Worm (Caenorhabditis elegans): ENCODE data around the gene sor-1.

The sor-1 gene

DNA sequence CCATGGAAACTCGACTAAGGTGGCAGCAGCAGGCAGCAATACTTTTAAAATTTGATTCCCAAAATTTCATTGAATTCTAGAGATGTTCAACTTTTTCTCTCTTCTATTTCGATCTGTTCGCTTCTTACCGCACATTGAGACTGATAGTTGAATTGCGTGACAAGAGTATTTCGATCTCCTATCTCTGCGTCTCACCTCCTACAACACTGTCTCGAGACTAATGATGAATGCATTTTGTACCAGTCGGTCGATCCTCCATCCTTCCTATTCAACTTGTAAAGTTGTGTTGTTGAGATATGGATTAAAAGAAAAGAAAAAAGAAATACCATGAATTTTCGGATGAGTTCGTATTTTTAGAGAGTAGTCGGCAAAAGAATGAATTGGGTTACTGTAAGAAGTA, 33.2 kb downstream of the sor-1 start:
- TF ChIP-seq rnt-1 (tag; optimal IDR thresholded peaks at IDR 0.05) (no peak), elt-2 (tag; optimal IDR thresholded peaks at IDR 0.05) (no peak), pros-1 (tag; optimal IDR thresholded peaks at IDR 0.05) (no peak), ama-1 (optimal IDR thresholded peaks at IDR 0.05) (no peak), pag-3 (tag; optimal IDR thresholded peaks at IDR 0.05; ENCODE audit: borderline replicate concordance) (no peak), ceh-24 (tag; optimal IDR thresholded peaks at IDR 0.05) (no peak), ceh-45 (GFP tag; IDR thresholded peaks at IDR 0.05) (no peak), T23F11.4 (GFP tag; optimal IDR thresholded peaks at IDR 0.05) (no peak), eyg-1 (tag; optimal IDR thresholded peaks at IDR 0.05) (no peak), ztf-16 (tag; optimal IDR thresholded peaks at IDR 0.05) (no peak), hlh-6 (tag; optimal IDR thresholded peaks at IDR 0.05) (no peak), unc-55 (GFP tag; optimal IDR thresholded peaks at IDR 0.05) (no peak), ceh-22 (tag; optimal IDR thresholded peaks at IDR 0.05) (no peak), lin-11 (tag; optimal IDR thresholded peaks at IDR 0.05) (no peak), mec-3 (tag; optimal IDR thresholded peaks at IDR 0.05; ENCODE audit: borderline replicate concordance) (no peak), ref-2 (tag; optimal IDR thresholded peaks at IDR 0.05) (no peak), F13H6.1 (tag; optimal IDR thresholded peaks at IDR 0.05) (no peak)

DNA sequence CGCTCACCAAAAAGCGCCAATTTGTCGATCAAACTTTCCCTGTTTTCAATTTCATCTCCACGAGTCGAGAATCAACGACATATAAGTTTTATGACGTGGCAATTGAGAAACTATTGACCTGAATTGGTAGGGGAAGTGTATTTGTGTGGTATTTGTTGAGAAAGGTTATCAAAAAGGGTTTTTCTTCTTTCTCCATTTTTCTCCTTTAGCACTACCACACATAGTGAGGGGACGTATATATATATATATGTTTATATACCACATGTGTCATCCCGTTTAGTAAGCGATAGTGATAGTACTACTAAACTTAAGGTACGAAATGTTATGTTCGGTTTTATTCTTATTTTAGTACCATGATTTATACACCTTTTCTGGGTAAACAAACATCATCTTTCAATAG, 39.6 kb downstream of the sor-1 start:
- TF ChIP-seq pag-3 (tag; optimal IDR thresholded peaks at IDR 0.05; ENCODE audit: borderline replicate concordance) (no peak), madf-2 (tag; optimal IDR thresholded peaks at IDR 0.05) (no peak), fkh-6 (tag; optimal IDR thresholded peaks at IDR 0.05) (no peak), hlh-8 (tag; optimal IDR thresholded peaks at IDR 0.05) (no peak), C08G9.2 (tag; optimal IDR thresholded peaks at IDR 0.05) (no peak), ceh-19 (GFP tag; optimal IDR thresholded peaks at IDR 0.05) (no peak), npax-4 (tag; optimal IDR thresholded peaks at IDR 0.05) (no peak), gmeb-2 (tag; optimal IDR thresholded peaks at IDR 0.05) (no peak), sox-4 (tag; optimal IDR thresholded peaks at IDR 0.05) (no peak), K02D7.2 (tag; optimal IDR thresholded peaks at IDR 0.05) (no peak), eyg-1 (tag; optimal IDR thresholded peaks at IDR 0.05) (no peak), tbx-2 (tag; optimal IDR thresholded peaks at IDR 0.05) (no peak), Y22D7AL.16 (tag; optimal IDR thresholded peaks at IDR 0.05) (no peak), tbx-7 (tag; optimal IDR thresholded peaks at IDR 0.05) (no peak), F13H6.1 (tag; optimal IDR thresholded peaks at IDR 0.05) (no peak), unc-86 (tag; optimal IDR thresholded peaks at IDR 0.05) (no peak)

- TF ChIP-seq tbx-2 (tag; optimal IDR thresholded peaks at IDR 0.05): no peak
- TF ChIP-seq ceh-48 (tag; optimal IDR thresholded peaks at IDR 0.05): no peak
- TF ChIP-seq ama-1 (optimal IDR thresholded peaks at IDR 0.05): no peak
- TF ChIP-seq ceh-31 (tag; optimal IDR thresholded peaks at IDR 0.05): peak; percentile 40
- TF ChIP-seq hlh-13 (GFP tag; optimal IDR thresholded peaks at IDR 0.05): no peak
- no peak for TF ChIP-seq hlh-15 (tag; optimal IDR thresholded peaks at IDR 0.05)
- no peak for TF ChIP-seq ceh-34 (tag; optimal IDR thresholded peaks at IDR 0.05)
- no peak for TF ChIP-seq ceh-22 (tag; optimal IDR thresholded peaks at IDR 0.05)
- TF ChIP-seq nfya-1 (tag; optimal IDR thresholded peaks at IDR 0.05): peak; percentile 95
- no peak for TF ChIP-seq C38D4.7 (GFP tag; optimal IDR thresholded peaks at IDR 0.05)
- TF ChIP-seq unc-55 (GFP tag; optimal IDR thresholded peaks at IDR 0.05): peak; percentile 8
- no peak for TF ChIP-seq ceh-45 (GFP tag; IDR thresholded peaks at IDR 0.05)
- TF ChIP-seq hlh-30 (tag; optimal IDR thresholded peaks at IDR 0.05; ENCODE audit: insufficient read depth): no peak
- TF ChIP-seq ceh-6 (GFP tag; optimal IDR thresholded peaks at IDR 0.05): no peak
- no peak for TF ChIP-seq C08G9.2 (tag; optimal IDR thresholded peaks at IDR 0.05)
These were observed 43.4 kb downstream of the sor-1 start for ce11 chrIII:8461410-8461809.

DNA sequence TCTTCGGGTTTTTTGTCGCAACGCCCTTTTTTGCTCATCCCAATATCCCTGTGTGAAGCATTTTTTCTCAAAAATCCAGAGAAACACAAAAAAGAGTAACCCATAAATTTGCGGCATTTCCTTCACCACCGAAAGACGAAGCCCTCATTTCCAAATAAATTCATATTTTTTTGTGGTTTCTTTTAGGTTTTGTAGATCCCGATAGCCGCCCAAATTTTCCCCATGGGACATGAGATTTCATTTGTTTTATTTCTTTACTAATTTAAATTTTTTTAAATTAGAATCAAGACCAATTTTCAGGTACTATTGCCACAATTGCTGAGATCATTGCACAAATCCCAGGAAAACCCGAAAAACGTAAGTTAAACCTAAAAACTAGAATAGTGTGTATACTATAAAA, 48.8 kb downstream of the sor-1 start, which contains the start of gene mig-39:
TSS of gene mig-39 (plus strand) at position 301 of the 400 bp plus-strand sequence.
- TF ChIP-seq unc-55 (GFP tag; optimal IDR thresholded peaks at IDR 0.05): no peak
- TF ChIP-seq hlh-13 (GFP tag; optimal IDR thresholded peaks at IDR 0.05): no peak
- no peak for TF ChIP-seq tbx-7 (tag; optimal IDR thresholded peaks at IDR 0.05)
- TF ChIP-seq ztf-16 (tag; optimal IDR thresholded peaks at IDR 0.05): no peak
- no peak for TF ChIP-seq mec-3 (tag; optimal IDR thresholded peaks at IDR 0.05; ENCODE audit: borderline replicate concordance)
- no peak for TF ChIP-seq T23F11.4 (GFP tag; optimal IDR thresholded peaks at IDR 0.05)
- no peak for TF ChIP-seq dmd-4 (tag; optimal IDR thresholded peaks at IDR 0.05; ENCODE audit: borderline replicate concordance)

Measured in whole organism, late embryonic.